Worm (Caenorhabditis elegans) whole organism, L4/young adult: ENCODE results near the gene K06H7.2.

Source experiments
- W03F9.2 ChIP-seq: fragments of 150-350 bp; optimal IDR thresholded peaks from 2 replicates; lab custom pipeline; 2014; ENCODE audit warnings: missing biosample characterization, missing genetic modification characterization
- dao-5 ChIP-seq: sonication (generic microtip); optimal IDR thresholded peaks from 2 replicates; lab custom pipeline; 2016; ENCODE audit warnings: missing genotype, missing genetic modification characterization, moderate library complexity, missing compliant biosample characterization
- him-1 ChIP-seq: sonication (generic microtip); optimal IDR thresholded peaks from 2 replicates; lab custom pipeline; 2016; ENCODE audit warnings: missing genotype, missing genetic modification reagents, missing genetic modification characterization, missing compliant biosample characterization

- TF ChIP-seq him-1 (tag; lab: Kevin White, UChicago) (no peak), dao-5 (no peak), W03F9.2 (tag; lab: Kevin White, UChicago) (no peak)
These were observed 35.8 kb downstream of the K06H7.2 start for ce11 chrIII:8129195-8129594.
